Worm (Caenorhabditis elegans) whole organism, early embryonic: ENCODE data around the gene sorf-2.

Experiments
- B0310.2 ChIP-seq: sonication (generic microtip); optimal IDR thresholded peaks from 2 replicates; lab custom pipeline; 2016; ENCODE audit warnings: mild to moderate bottlenecking, missing genetic modification characterization, missing compliant biosample characterization
- F13C5.2 ChIP-seq: sonication (generic microtip); optimal IDR thresholded peaks from 2 replicates; lab custom pipeline; 2017; ENCODE audit warnings: mild to moderate bottlenecking, missing genetic modification characterization, inconsistent platforms, missing compliant biosample characterization
- aly-1 ChIP-seq: sonication (generic microtip); optimal IDR thresholded peaks from 2 replicates; lab custom pipeline; 2016; ENCODE audit warnings: missing genetic modification characterization, missing compliant biosample characterization
- ama-1 ChIP-seq: fragments of 150-350 bp; optimal IDR thresholded peaks from 2 replicates; lab custom pipeline; 2014
- ceh-13 ChIP-seq: fragments of 200-800 bp; sonication (Bioruptor generic); optimal IDR thresholded peaks from 2 replicates; lab custom pipeline; 2018; ENCODE audit warnings: mild to moderate bottlenecking, missing genetic modification characterization, missing compliant biosample characterization
- ceh-36 ChIP-seq: sonication (generic microtip); optimal IDR thresholded peaks from 2 replicates; lab custom pipeline; 2016; ENCODE audit warnings: missing genetic modification characterization, inconsistent platforms, missing compliant biosample characterization
- ets-7 ChIP-seq: sonication (generic microtip); optimal IDR thresholded peaks from 2 replicates; lab custom pipeline; 2016; ENCODE audit warnings: missing genotype, missing genetic modification characterization, missing compliant biosample characterization
- flt-1 ChIP-seq: fragments of 200-800 bp; sonication (Bioruptor generic); IDR thresholded peaks from 2 replicates; pipeline ENCODE4 v1.3.6; 2022; ENCODE audit warnings: missing genetic modification characterization, missing compliant biosample characterization
- hmbx-1 ChIP-seq: sonication (generic microtip); optimal IDR thresholded peaks from 2 replicates; lab custom pipeline; 2016; ENCODE audit warnings: mild to moderate bottlenecking, missing genetic modification characterization, missing compliant biosample characterization
- hmg-4 ChIP-seq: fragments of 200-800 bp; sonication (Bioruptor generic); optimal IDR thresholded peaks from 2 replicates; lab custom pipeline; 2018; ENCODE audit warnings: mild to moderate bottlenecking, missing genetic modification characterization, missing compliant biosample characterization
- hnd-1 ChIP-seq: sonication (generic microtip); optimal IDR thresholded peaks from 2 replicates; lab custom pipeline; 2016; ENCODE audit warnings: missing genetic modification characterization, missing compliant biosample characterization
- pes-1 ChIP-seq: fragments of 200-800 bp; sonication (Bioruptor generic); IDR thresholded peaks from 2 replicates; pipeline ENCODE4 v1.3.6; 2022; ENCODE audit warnings: missing genetic modification reagents, missing genetic modification characterization, missing compliant biosample characterization
- scrt-1 ChIP-seq: fragments of 200-800 bp; sonication (Bioruptor generic); IDR thresholded peaks from 2 replicates; pipeline ENCODE4 v1.3.6; 2022; ENCODE audit warnings: missing genetic modification characterization, missing compliant biosample characterization
- sea-1 ChIP-seq: fragments of 200-800 bp; sonication (Bioruptor generic); conservative IDR thresholded peaks from 2 replicates; pipeline ENCODE4 v1.3.6; 2022; ENCODE audit warnings: missing genetic modification characterization, missing compliant biosample characterization
- tbx-11 ChIP-seq: fragments of 200-800 bp; sonication (Bioruptor generic); IDR thresholded peaks from 2 replicates; pipeline ENCODE4 v1.3.6; 2022; ENCODE audit warnings: missing genetic modification characterization, missing compliant biosample characterization
- tbx-37 ChIP-seq: fragments of 200-800 bp; sonication (Bioruptor generic); conservative IDR thresholded peaks from 2 replicates; pipeline ENCODE4 v1.3.6; 2022; ENCODE audit warnings: missing genetic modification reagents, missing genetic modification characterization, missing compliant biosample characterization
- tra-4 ChIP-seq: sonication (generic microtip); optimal IDR thresholded peaks from 2 replicates; lab custom pipeline; 2017; ENCODE audit warnings: missing genetic modification characterization, missing compliant biosample characterization

Gene sorf-2

DNA sequence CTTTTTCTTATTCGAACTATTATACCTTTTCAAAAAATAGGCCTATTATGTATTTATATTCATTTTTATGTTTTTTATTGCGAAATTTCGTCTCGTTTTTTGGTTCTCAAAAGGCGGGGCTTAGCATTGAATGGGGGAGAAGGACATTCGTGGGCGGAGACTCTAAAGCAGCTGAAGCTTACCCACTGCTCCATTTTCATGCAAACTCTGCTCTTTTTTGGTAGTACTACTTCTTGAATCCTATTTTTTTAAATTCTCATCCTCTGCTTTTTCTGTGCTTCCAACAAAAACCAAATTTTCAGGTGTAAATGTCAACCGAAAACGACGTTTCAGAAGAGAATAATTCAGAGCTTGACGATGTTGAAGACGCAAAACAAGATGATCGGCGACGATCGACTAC, 15.0 kb downstream of the sorf-2 start, which contains the start of gene ZK121.2:
Gene ZK121.2, plus strand, starts transcription at position 301 of the 400 bp plus-strand sequence.
- no peak for TF ChIP-seq sea-1
- TF ChIP-seq tbx-37 (GFP tag; lab: Robert Waterston, UW) = no peak
- TF ChIP-seq aly-1 (tag; lab: Kevin White, UChicago) = no peak

DNA sequence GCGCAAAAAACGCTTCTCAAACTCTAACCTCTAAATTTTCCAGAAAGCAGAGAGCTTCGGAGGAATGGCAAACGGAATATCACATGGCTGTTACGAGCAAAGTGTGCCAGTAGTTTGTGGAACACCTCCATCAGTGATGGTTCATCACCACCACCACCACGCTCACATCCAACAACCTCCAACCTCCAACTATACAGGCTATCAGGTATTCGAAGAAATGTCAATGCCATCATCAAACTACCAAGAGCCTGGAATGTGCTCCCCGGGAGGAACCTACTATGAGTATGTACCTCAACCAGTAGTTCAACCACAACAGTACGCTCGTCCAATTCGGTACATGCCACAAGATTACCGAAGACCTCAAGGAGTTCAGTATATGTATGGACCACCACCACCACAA, 17.1 kb downstream of the sorf-2 start:
- TF ChIP-seq ceh-13 (GFP tag; lab: Kevin White, UChicago) (no peak), F13C5.2 (no peak), tbx-11 (GFP tag; lab: Robert Waterston, UW) (no peak), aly-1 (tag; lab: Kevin White, UChicago) (no peak), ama-1 (lab: Kevin White, UChicago) (no peak), flt-1 (GFP tag; lab: Robert Waterston, UW) (no peak), sea-1 (no peak), B0310.2 (tag; lab: Kevin White, UChicago) (no peak), tra-4 (tag; lab: Kevin White, UChicago) (no peak), hmbx-1 (no peak), hnd-1 (tag; lab: Kevin White, UChicago) (no peak), scrt-1 (GFP tag; lab: Robert Waterston, UW) (no peak), pes-1 (no peak), ceh-36 (tag; lab: Kevin White, UChicago) (no peak), ets-7 (tag; lab: Kevin White, UChicago) (no peak), hmg-4 (no peak)

DNA sequence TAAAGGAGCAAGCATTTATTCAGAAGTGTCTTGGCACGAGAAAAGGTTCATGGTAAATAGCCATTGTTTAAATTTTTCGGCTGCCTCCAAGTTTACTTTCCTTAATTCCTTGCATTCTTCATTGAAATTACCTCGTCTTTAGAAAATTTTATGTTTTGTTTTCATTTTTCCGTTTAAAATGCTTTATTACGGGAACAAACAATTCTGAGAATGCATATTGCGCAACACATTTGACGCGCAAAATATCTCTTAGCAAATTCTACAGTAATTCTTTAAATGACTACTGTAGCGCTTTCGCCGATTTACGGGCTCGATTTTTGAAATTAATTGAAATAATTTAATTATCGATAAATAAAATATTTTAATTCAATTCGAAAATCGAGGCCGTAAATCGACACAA, 18.1 kb downstream of the sorf-2 start:
- TF ChIP-seq F13C5.2 (no peak), hmbx-1 (no peak), sea-1 (no peak), hnd-1 (tag; lab: Kevin White, UChicago) (no peak), aly-1 (tag; lab: Kevin White, UChicago) (no peak)

DNA sequence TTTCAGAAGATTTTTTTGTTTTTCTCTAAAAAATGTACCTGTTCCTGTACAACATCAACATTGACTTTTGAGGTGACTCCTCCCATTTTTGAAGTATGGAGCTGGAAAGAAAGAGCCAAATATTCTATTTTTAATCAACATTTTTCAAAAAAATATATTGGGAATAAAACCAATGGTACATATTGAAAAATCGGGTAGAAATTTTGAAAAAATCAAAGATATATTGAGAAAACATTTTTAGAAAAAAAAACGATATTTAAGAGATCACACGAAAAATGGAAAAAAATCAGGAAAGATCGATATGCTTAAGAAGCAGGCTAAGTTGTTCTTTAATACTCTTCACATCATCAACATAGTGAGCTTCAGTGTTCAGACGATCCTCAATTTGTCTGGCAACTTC, 19.6 kb downstream of the sorf-2 start, which contains the start of gene glrx-21:
Gene glrx-21, minus strand, starts transcription at position 101 of the 400 bp plus-strand sequence.
- TF ChIP-seq hmg-4 (no peak), ceh-13 (GFP tag; lab: Kevin White, UChicago) (no peak), tra-4 (tag; lab: Kevin White, UChicago) (no peak), flt-1 (GFP tag; lab: Robert Waterston, UW) (no peak), scrt-1 (GFP tag; lab: Robert Waterston, UW) (no peak), sea-1 (no peak), B0310.2 (tag; lab: Kevin White, UChicago) (no peak), aly-1 (tag; lab: Kevin White, UChicago) (no peak), ets-7 (tag; lab: Kevin White, UChicago) (no peak), ama-1 (lab: Kevin White, UChicago) (no peak), tbx-37 (GFP tag; lab: Robert Waterston, UW) (no peak), tbx-11 (GFP tag; lab: Robert Waterston, UW) (no peak), ceh-36 (tag; lab: Kevin White, UChicago) (no peak), pes-1 (no peak), hnd-1 (tag; lab: Kevin White, UChicago) (no peak), hmbx-1 (no peak), F13C5.2 (no peak)

ce11 chrIII:5349250-5349649, 22.8 kb downstream of the sorf-2 start, which contains the start of gene thoc-5:
TSS of gene thoc-5 (minus strand) at chrIII:5349401.
- no peak for TF ChIP-seq B0310.2 (tag; lab: Kevin White, UChicago)
- no peak for TF ChIP-seq tbx-11 (GFP tag; lab: Robert Waterston, UW)
- peak; percentile 27 for TF ChIP-seq F13C5.2
- peak; percentile 10 for TF ChIP-seq ets-7 (tag; lab: Kevin White, UChicago)
- no peak for TF ChIP-seq aly-1 (tag; lab: Kevin White, UChicago)
- no peak for TF ChIP-seq tra-4 (tag; lab: Kevin White, UChicago)
- no peak for TF ChIP-seq ceh-13 (GFP tag; lab: Kevin White, UChicago)
- TF ChIP-seq flt-1 (GFP tag; lab: Robert Waterston, UW) = peak; percentile 58
- no peak for TF ChIP-seq hmg-4
- no peak for TF ChIP-seq hnd-1 (tag; lab: Kevin White, UChicago)
- TF ChIP-seq tbx-37 (GFP tag; lab: Robert Waterston, UW) = peak; percentile 85
- no peak for TF ChIP-seq ceh-36 (tag; lab: Kevin White, UChicago)
- TF ChIP-seq hmbx-1 = no peak
- no peak for TF ChIP-seq ama-1 (lab: Kevin White, UChicago)
- no peak for TF ChIP-seq sea-1
- TF ChIP-seq scrt-1 (GFP tag; lab: Robert Waterston, UW) = no peak
- peak; percentile 67 for TF ChIP-seq pes-1

DNA sequence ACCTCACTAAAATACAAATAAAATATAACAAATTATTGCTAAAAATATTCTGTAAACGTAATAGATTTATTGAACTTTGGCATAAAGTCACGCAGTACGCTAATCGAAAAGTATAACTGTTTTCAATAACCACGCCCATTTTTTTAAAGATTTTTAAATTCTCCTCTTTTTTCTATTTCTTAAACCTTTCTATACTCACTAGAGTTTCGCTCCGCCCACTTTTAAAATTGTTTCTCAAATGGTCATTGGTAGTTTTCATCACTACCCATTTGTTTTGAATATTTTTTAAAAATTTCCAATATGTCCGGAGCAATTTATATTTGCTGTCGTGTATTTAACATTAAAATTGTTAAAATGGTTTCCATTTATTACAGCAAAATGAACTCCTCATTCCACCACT, 35.5 kb downstream of the sorf-2 start, which contains the start of gene Y32H12A.1:
Gene Y32H12A.1, plus strand, starts transcription at position 301 of the 400 bp plus-strand sequence.
- no peak for TF ChIP-seq ceh-13 (GFP tag; lab: Kevin White, UChicago)
- TF ChIP-seq F13C5.2 = no peak
- TF ChIP-seq ets-7 (tag; lab: Kevin White, UChicago) = no peak
- no peak for TF ChIP-seq ceh-36 (tag; lab: Kevin White, UChicago)
- TF ChIP-seq tbx-11 (GFP tag; lab: Robert Waterston, UW) = no peak
- no peak for TF ChIP-seq hmbx-1
- no peak for TF ChIP-seq ama-1 (lab: Kevin White, UChicago)

DNA sequence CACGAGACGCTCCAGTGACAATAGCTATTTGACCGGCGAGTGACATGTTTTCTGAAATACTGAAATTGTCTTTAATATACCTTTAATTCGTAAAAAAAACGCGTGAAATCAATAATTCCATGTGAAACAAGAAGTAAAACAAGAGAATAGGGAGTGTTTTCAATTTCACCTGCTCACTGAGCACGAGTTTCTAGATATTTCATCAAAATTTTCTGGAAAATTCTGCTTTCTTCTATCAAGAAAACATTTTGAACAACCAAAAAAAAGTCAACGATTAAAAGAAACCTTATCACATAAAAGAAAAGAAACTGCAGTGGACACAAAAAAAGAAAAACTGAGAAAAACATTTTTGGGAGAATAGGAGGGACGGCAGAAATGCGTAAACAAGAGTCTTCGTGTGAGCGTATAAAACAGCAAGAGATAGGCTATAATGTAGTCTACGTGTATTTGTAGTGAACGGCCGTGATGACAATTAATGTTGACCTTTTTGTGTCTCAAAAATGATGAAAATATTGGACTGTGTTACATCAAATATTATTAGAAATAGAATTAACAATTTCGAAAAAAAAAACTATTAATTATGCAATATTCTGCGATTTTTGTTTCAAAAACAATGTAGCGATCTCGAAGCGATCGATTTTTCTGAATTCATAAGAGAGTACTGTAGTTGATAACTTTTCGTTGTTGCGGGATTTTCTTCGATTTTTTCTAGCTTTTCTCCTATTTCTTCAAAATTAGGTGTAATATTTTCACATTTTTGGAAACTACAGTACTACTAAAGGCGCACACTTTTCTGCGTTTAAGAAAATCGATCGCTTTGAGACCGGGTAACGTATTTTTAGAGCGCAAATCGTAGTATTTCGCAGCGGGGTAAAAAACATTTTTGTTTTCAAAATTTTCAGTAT, 41.8 kb downstream of the sorf-2 start, which contains the start of gene dhs-9:
Gene dhs-9, minus strand, starts transcription at position 51 of the 905 bp plus-strand sequence.
- no peak for TF ChIP-seq hmbx-1
- no peak for TF ChIP-seq ceh-13 (GFP tag; lab: Kevin White, UChicago)
- no peak for TF ChIP-seq F13C5.2
- TF ChIP-seq sea-1 = no peak
- no peak for TF ChIP-seq ceh-36 (tag; lab: Kevin White, UChicago)
- no peak for TF ChIP-seq tra-4 (tag; lab: Kevin White, UChicago)
- TF ChIP-seq ets-7 (tag; lab: Kevin White, UChicago) = no peak
- TF ChIP-seq B0310.2 (tag; lab: Kevin White, UChicago) = no peak
- no peak for TF ChIP-seq aly-1 (tag; lab: Kevin White, UChicago)
- no peak for TF ChIP-seq tbx-11 (GFP tag; lab: Robert Waterston, UW)
- TF ChIP-seq pes-1 = no peak
- TF ChIP-seq ama-1 (lab: Kevin White, UChicago) = no peak
- TF ChIP-seq hmg-4 = no peak
- TF ChIP-seq flt-1 (GFP tag; lab: Robert Waterston, UW) = no peak
- TF ChIP-seq hnd-1 (tag; lab: Kevin White, UChicago) = no peak
- no peak for TF ChIP-seq scrt-1 (GFP tag; lab: Robert Waterston, UW)
- TF ChIP-seq tbx-37 (GFP tag; lab: Robert Waterston, UW) = no peak
